Worm (Caenorhabditis elegans) whole organism, midembryonic: ENCODE measurements around the gene ent-1.

Experiments used
- T22C8.4 ChIP-seq: fragments of 200-800 bp; sonication (Bioruptor generic); IDR thresholded peaks from 2 replicates; pipeline ENCODE4 v1.3.6; 2022; ENCODE audit warnings: missing genetic modification characterization, missing compliant biosample characterization
- cog-1 ChIP-seq: sonication (generic microtip); optimal IDR thresholded peaks from 2 replicates; lab custom pipeline; 2016; ENCODE audit warnings: missing genetic modification characterization, missing compliant biosample characterization
- flt-1 ChIP-seq: fragments of 200-800 bp; sonication (Bioruptor generic); IDR thresholded peaks from 2 replicates; pipeline ENCODE4 v1.3.6; 2022; ENCODE audit warnings: missing genetic modification characterization, missing compliant biosample characterization
- klf-2 ChIP-seq: fragments of 200-800 bp; sonication (Bioruptor generic); conservative IDR thresholded peaks from 2 replicates; pipeline ENCODE4 v1.3.6; 2022; ENCODE audit warnings: missing genetic modification reagents, missing genetic modification characterization, missing compliant biosample characterization
- ref-1 ChIP-seq: fragments of 200-800 bp; sonication (Bioruptor generic); conservative IDR thresholded peaks from 2 replicates; pipeline ENCODE4 v1.3.6; 2022; ENCODE audit warnings: missing genetic modification reagents, missing genetic modification characterization, missing compliant biosample characterization
- tab-1 ChIP-seq: fragments of 200-800 bp; sonication (Bioruptor generic); IDR thresholded peaks from 2 replicates; pipeline ENCODE4 v1.3.6; 2022; ENCODE audit warnings: missing genetic modification characterization, missing compliant biosample characterization
- ztf-23 ChIP-seq: fragments of 200-800 bp; sonication (Bioruptor generic); IDR thresholded peaks from 2 replicates; pipeline ENCODE4 v1.3.6; 2022; ENCODE audit warnings: missing genetic modification reagents, missing genetic modification characterization, missing compliant biosample characterization

DNA sequence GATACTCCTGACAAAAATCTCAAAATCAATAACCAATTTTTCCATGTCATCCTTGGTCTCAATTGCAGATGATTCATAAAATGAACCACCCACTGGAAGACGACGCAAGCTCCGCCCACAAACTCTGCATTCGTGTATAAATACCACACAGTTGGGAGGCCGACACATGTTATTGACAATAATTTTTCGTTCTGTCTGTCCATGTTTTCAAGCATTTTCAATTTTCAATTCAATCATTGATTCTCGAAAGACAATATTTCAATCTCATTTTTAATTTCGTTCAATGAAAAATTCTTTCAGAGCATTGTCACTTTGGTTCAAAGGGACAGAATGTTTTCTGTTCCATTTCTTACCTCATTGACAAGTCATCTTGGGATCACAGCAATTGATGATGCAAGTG lies 20.8 kb upstream of the ent-1 start, which contains the start of gene inx-9:
- TF ChIP-seq ref-1 (no peak), tab-1 (GFP tag; lab: Robert Waterston, UW) (no peak), ztf-23 (GFP tag; lab: Robert Waterston, UW) (no peak), T22C8.4 (GFP tag; lab: Robert Waterston, UW) (no peak), flt-1 (GFP tag; lab: Robert Waterston, UW) (no peak), cog-1 (no peak), klf-2 (GFP tag; lab: Robert Waterston, UW) (no peak)
